Fruit fly (Drosophila melanogaster) whole organism, adult: ENCODE data around the gene ph-p.

Experiments
- CG14711 ChIP-seq: fragments of 200-800 bp; sonication (Bioruptor generic); optimal IDR thresholded peaks from 2 replicates; lab custom pipeline; 2018; ENCODE audit warnings: missing biosample characterization, mild to moderate bottlenecking, missing genetic modification characterization, moderate library complexity
- CG5204 ChIP-seq: fragments of 200-800 bp; sonication (Bioruptor generic); optimal IDR thresholded peaks from 2 replicates; lab custom pipeline; 2016; ENCODE audit warnings: missing biosample characterization, missing genetic modification characterization
- Mnt ChIP-seq: fragments of 200-800 bp; sonication (Bioruptor generic); optimal IDR thresholded peaks from 2 replicates; lab custom pipeline; 2016; ENCODE audit warnings: missing biosample characterization, mild to moderate bottlenecking, missing genetic modification characterization
- cic ChIP-seq: fragments of 200-800 bp; sonication (Bioruptor generic); optimal IDR thresholded peaks from 2 replicates; lab custom pipeline; 2017; ENCODE audit warnings: missing biosample characterization, mild to moderate bottlenecking, missing genetic modification characterization, moderate library complexity
- tj ChIP-seq: fragments of 200-800 bp; sonication (Bioruptor generic); optimal IDR thresholded peaks from 3 replicates; lab custom pipeline; 2017; ENCODE audit warnings: missing biosample characterization, mild to moderate bottlenecking, missing genetic modification characterization, moderate library complexity

- TF ChIP-seq CG14711 (no peak), tj (GFP tag; lab: Kevin White, UChicago) (no peak), Mnt (no peak), cic (GFP tag; lab: Kevin White, UChicago) (no peak), CG5204 (GFP tag; lab: Kevin White, UChicago) (no peak)
These were observed 2.3 kb upstream of the ph-p start for dm6 chrX:2140487-2140886.
